Worm (Caenorhabditis elegans) whole organism, early embryonic: ENCODE results near the gene Y110A2AL.3.

ENCODE experiments used
- B0310.2 ChIP-seq: sonication (generic microtip); optimal IDR thresholded peaks from 2 replicates; lab custom pipeline; 2016; ENCODE audit warnings: mild to moderate bottlenecking, missing genetic modification characterization, missing compliant biosample characterization
- aly-1 ChIP-seq: sonication (generic microtip); optimal IDR thresholded peaks from 2 replicates; lab custom pipeline; 2016; ENCODE audit warnings: missing genetic modification characterization, missing compliant biosample characterization
- ama-1 ChIP-seq: fragments of 150-350 bp; optimal IDR thresholded peaks from 2 replicates; lab custom pipeline; 2014
- ets-7 ChIP-seq: sonication (generic microtip); optimal IDR thresholded peaks from 2 replicates; lab custom pipeline; 2016; ENCODE audit warnings: missing genotype, missing genetic modification characterization, missing compliant biosample characterization
- hmbx-1 ChIP-seq: sonication (generic microtip); optimal IDR thresholded peaks from 2 replicates; lab custom pipeline; 2016; ENCODE audit warnings: mild to moderate bottlenecking, missing genetic modification characterization, missing compliant biosample characterization
- hmg-4 ChIP-seq: fragments of 200-800 bp; sonication (Bioruptor generic); optimal IDR thresholded peaks from 2 replicates; lab custom pipeline; 2018; ENCODE audit warnings: mild to moderate bottlenecking, missing genetic modification characterization, missing compliant biosample characterization
- hnd-1 ChIP-seq: sonication (generic microtip); optimal IDR thresholded peaks from 2 replicates; lab custom pipeline; 2016; ENCODE audit warnings: missing genetic modification characterization, missing compliant biosample characterization
- pes-1 ChIP-seq: fragments of 200-800 bp; sonication (Bioruptor generic); IDR thresholded peaks from 2 replicates; pipeline ENCODE4 v1.3.6; 2022; ENCODE audit warnings: missing genetic modification reagents, missing genetic modification characterization, missing compliant biosample characterization
- tbx-11 ChIP-seq: fragments of 200-800 bp; sonication (Bioruptor generic); IDR thresholded peaks from 2 replicates; pipeline ENCODE4 v1.3.6; 2022; ENCODE audit warnings: missing genetic modification characterization, missing compliant biosample characterization

ce11 chrII:2852493-2852892 is 14.4 kb upstream of the Y110A2AL.3 start, which contains the start of gene ptc-3:
- no peak for TF ChIP-seq ets-7 (tag; lab: Kevin White, UChicago)
- no peak for TF ChIP-seq ama-1
- no peak for TF ChIP-seq hnd-1 (tag; lab: Kevin White, UChicago)
- TF ChIP-seq pes-1 (GFP tag; lab: Robert Waterston, UW) = no peak
- no peak for TF ChIP-seq B0310.2 (tag; lab: Kevin White, UChicago)
- TF ChIP-seq tbx-11 (GFP tag; lab: Robert Waterston, UW) = no peak
- no peak for TF ChIP-seq aly-1 (tag; lab: Kevin White, UChicago)
- no peak for TF ChIP-seq hmg-4
- TF ChIP-seq hmbx-1 = no peak
